Worm (Caenorhabditis elegans) whole organism, L3 larva: Measurements from ENCODE around the gene K11D12.14.

Experiments used
- R02D3.7 ChIP-seq: fragments of 150-350 bp; optimal IDR thresholded peaks from 2 replicates; lab custom pipeline; 2014; ENCODE audit warnings: missing biosample characterization, missing genetic modification characterization
- ZK546.5 ChIP-seq: sonication (generic microtip); optimal IDR thresholded peaks from 2 replicates; lab custom pipeline; 2017; ENCODE audit warnings: missing biosample characterization, missing genetic modification characterization
- ama-1 ChIP-seq: fragments of 150-350 bp; optimal IDR thresholded peaks from 2 replicates; lab custom pipeline; 2018
- ceh-16 ChIP-seq: sonication (generic microtip); optimal IDR thresholded peaks from 2 replicates; lab custom pipeline; 2017; ENCODE audit warnings: missing biosample characterization, missing genetic modification characterization
- ceh-28 ChIP-seq: fragments of 150-350 bp; optimal IDR thresholded peaks from 2 replicates; lab custom pipeline; 2014; ENCODE audit warnings: missing biosample characterization, missing genetic modification reagents, missing genetic modification characterization
- egl-5 ChIP-seq: fragments of 150-350 bp; optimal IDR thresholded peaks from 2 replicates; lab custom pipeline; 2017; ENCODE audit warnings: missing biosample characterization, missing genetic modification reagents, missing genetic modification characterization, inconsistent platforms
- elt-2 ChIP-seq: sonication (generic microtip); optimal IDR thresholded peaks from 2 replicates; lab custom pipeline; 2016; ENCODE audit warnings: missing genetic modification reagents, mild to moderate bottlenecking, missing genetic modification characterization, missing compliant biosample characterization
- elt-3 ChIP-seq, 3 experiments: fragments of 150-350 bp in 1 of 3; sonication (generic microtip) in 2 of 3; optimal IDR thresholded peaks; 2 replicates in 2 of 3; 4 replicates in 1 of 3; lab custom pipeline; 2014 to 2017; ENCODE audit warnings: missing biosample characterization in 3 of 3, missing genetic modification characterization in 3 of 3
- eor-1 ChIP-seq, 2 experiments: fragments of 150-350 bp; optimal IDR thresholded peaks; 2 replicates each; lab custom pipeline; 2014 to 2018; ENCODE audit warnings: missing biosample characterization in 2 of 2, missing genetic modification characterization in 2 of 2
- fkh-10 ChIP-seq: sonication (generic microtip); optimal IDR thresholded peaks from 2 replicates; lab custom pipeline; 2017; ENCODE audit warnings: missing biosample characterization, missing genetic modification reagents, missing genetic modification characterization
- hmg-11 ChIP-seq: sonication (generic microtip); optimal IDR thresholded peaks from 2 replicates; lab custom pipeline; 2016; ENCODE audit warnings: missing genetic modification characterization, missing compliant biosample characterization
- jun-1 ChIP-seq: fragments of 150-350 bp; optimal IDR thresholded peaks from 2 replicates; lab custom pipeline; 2014; ENCODE audit warnings: missing biosample characterization, missing genetic modification reagents, missing genetic modification characterization
- lin-15B ChIP-seq: fragments of 150-350 bp; optimal IDR thresholded peaks from 2 replicates; lab custom pipeline; 2014; ENCODE audit warnings: missing biosample characterization, missing genetic modification characterization
- lin-39 ChIP-seq: fragments of 150-350 bp; optimal IDR thresholded peaks from 2 replicates; lab custom pipeline; 2018; ENCODE audit warnings: missing biosample characterization, missing genetic modification reagents, missing genetic modification characterization
- lsy-12 ChIP-seq: sonication (generic microtip); optimal IDR thresholded peaks from 2 replicates; lab custom pipeline; 2016; ENCODE audit warnings: mild to moderate bottlenecking, missing genetic modification characterization, missing compliant biosample characterization
- mml-1 ChIP-seq: fragments of 150-350 bp; sonication (generic microtip); optimal IDR thresholded peaks from 3 replicates; lab custom pipeline; 2014; ENCODE audit warnings: missing biosample characterization, missing genetic modification characterization
- nfya-1 ChIP-seq: sonication (generic microtip); optimal IDR thresholded peaks from 2 replicates; lab custom pipeline; 2017; ENCODE audit warnings: missing genetic modification characterization, mild to moderate bottlenecking, missing compliant biosample characterization, antibody characterized with exemption, moderate library complexity; ENCODE audit not compliant: insufficient read depth
- nhr-12 ChIP-seq: fragments of 150-350 bp; optimal IDR thresholded peaks from 2 replicates; lab custom pipeline; 2014; ENCODE audit warnings: missing biosample characterization, missing genetic modification characterization
- nhr-23 ChIP-seq: fragments of 150-350 bp; optimal IDR thresholded peaks from 2 replicates; lab custom pipeline; 2014; ENCODE audit warnings: missing biosample characterization, missing genetic modification reagents, missing genetic modification characterization
- nhr-25 ChIP-seq: sonication (generic microtip); optimal IDR thresholded peaks from 2 replicates; lab custom pipeline; 2017; ENCODE audit warnings: missing biosample characterization, missing genetic modification characterization
- nhr-28 ChIP-seq: fragments of 150-350 bp; optimal IDR thresholded peaks from 2 replicates; lab custom pipeline; 2014; ENCODE audit warnings: missing biosample characterization, missing genetic modification characterization
- nhr-43 ChIP-seq: sonication (generic microtip); optimal IDR thresholded peaks from 2 replicates; lab custom pipeline; 2016; ENCODE audit warnings: mild to moderate bottlenecking, missing genetic modification characterization, missing compliant biosample characterization; ENCODE audit not compliant: poor library complexity, severe bottlenecking
- nhr-67 ChIP-seq: fragments of 150-350 bp; optimal IDR thresholded peaks from 2 replicates; lab custom pipeline; 2014; ENCODE audit warnings: missing biosample characterization, missing genetic modification characterization
- nhr-76 ChIP-seq: fragments of 150-350 bp; sonication (generic microtip); optimal IDR thresholded peaks from 5 replicates; lab custom pipeline; 2014; ENCODE audit warnings: missing biosample characterization, missing genetic modification characterization
- nhr-77 ChIP-seq: fragments of 150-350 bp; optimal IDR thresholded peaks from 2 replicates; lab custom pipeline; 2014; ENCODE audit warnings: missing biosample characterization, missing genetic modification characterization
- pha-4 ChIP-seq: fragments of 150-350 bp; optimal IDR thresholded peaks from 2 replicates; lab custom pipeline; 2014; ENCODE audit warnings: missing biosample characterization, missing genetic modification reagents, missing genetic modification characterization
- pqm-1 ChIP-seq: fragments of 150-350 bp; optimal IDR thresholded peaks from 2 replicates; lab custom pipeline; 2017; ENCODE audit warnings: missing biosample characterization, missing genetic modification characterization, inconsistent platforms
- skn-1 ChIP-seq: fragments of 150-350 bp; optimal IDR thresholded peaks from 2 replicates; lab custom pipeline; 2014; ENCODE audit warnings: missing biosample characterization, missing genetic modification characterization
- snpc-4 ChIP-seq: fragments of 150-350 bp; optimal IDR thresholded peaks from 2 replicates; lab custom pipeline; 2014; ENCODE audit warnings: missing biosample characterization, missing genetic modification characterization
- tbx-2 ChIP-seq: sonication (generic microtip); optimal IDR thresholded peaks from 2 replicates; lab custom pipeline; 2016; ENCODE audit warnings: mild to moderate bottlenecking, missing genetic modification characterization, missing compliant biosample characterization
- unc-39 ChIP-seq: sonication (generic microtip); optimal IDR thresholded peaks from 4 replicates; lab custom pipeline; 2017; ENCODE audit warnings: missing biosample characterization, missing genetic modification characterization
- unc-62 ChIP-seq: fragments of 150-350 bp; sonication (generic microtip); optimal IDR thresholded peaks from 4 replicates; lab custom pipeline; 2014; ENCODE audit warnings: missing biosample characterization, missing genetic modification reagents, missing genetic modification characterization
- zag-1 ChIP-seq: fragments of 150-350 bp; optimal IDR thresholded peaks from 2 replicates; lab custom pipeline; 2014; ENCODE audit warnings: missing biosample characterization, missing genetic modification characterization
- ztf-11 ChIP-seq: fragments of 150-350 bp; optimal IDR thresholded peaks from 2 replicates; lab custom pipeline; 2014; ENCODE audit warnings: missing biosample characterization, missing genetic modification characterization
- ztf-4 ChIP-seq: fragments of 150-350 bp; optimal IDR thresholded peaks from 2 replicates; lab custom pipeline; 2014; ENCODE audit warnings: missing biosample characterization, missing genetic modification characterization

The K11D12.14 gene

DNA sequence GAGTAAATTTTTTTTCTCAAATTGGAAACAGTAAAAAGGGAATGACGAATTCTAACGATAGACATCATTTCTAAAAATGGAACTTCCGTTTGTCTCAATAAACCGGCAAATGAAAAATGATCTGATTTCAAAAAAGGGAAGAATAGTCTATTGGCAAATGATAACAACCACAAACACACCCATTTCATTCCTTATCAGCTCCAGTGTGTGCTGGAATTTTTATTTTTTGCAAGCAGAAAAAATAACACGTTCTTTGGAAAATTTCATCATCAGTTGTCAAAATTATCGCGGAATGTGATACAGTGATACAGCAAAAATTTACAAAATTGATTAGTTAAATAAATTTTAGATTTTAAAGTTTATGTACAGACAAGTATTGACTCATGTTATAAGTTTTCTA is 18.0 kb downstream of the K11D12.14 start:
- TF ChIP-seq nhr-77 (no peak), ZK546.5 (no peak), ztf-4 (tag; lab: Kevin White, UChicago) (no peak), pha-4 (peak; percentile 37), elt-2 (peak; percentile 95), jun-1 (peak; percentile 76), pqm-1 (tag; lab: Kevin White, UChicago) (peak; percentile 61), fkh-10 (GFP tag; lab: Kevin White, UChicago) (no peak)

DNA sequence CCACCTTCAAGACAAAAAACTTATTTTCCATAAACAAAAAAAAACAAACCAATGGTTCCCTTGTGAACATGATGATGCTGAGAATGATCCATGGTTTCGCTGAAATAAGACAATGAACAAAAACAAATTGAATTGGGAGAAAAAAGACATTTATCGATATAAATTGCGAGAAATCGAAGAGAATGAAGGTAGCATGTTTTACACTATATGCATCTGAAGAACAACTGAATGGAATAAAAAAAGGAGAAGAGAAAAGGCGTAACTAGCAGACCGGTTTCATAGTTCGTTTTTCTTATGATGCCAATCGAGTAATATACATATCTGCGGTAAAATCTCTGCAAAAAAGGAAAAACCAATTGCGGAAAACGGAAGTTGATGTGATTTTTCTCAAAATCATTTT is 20.0 kb downstream of the K11D12.14 start, which contains the start of gene Y58A7A.1:
Gene Y58A7A.1, minus strand, starts transcription at position 101 of the 400 bp plus-strand sequence.
- TF ChIP-seq lin-39 (tag; lab: Kevin White, UChicago), result no peak
- peak; percentile 5 for TF ChIP-seq nhr-25

DNA sequence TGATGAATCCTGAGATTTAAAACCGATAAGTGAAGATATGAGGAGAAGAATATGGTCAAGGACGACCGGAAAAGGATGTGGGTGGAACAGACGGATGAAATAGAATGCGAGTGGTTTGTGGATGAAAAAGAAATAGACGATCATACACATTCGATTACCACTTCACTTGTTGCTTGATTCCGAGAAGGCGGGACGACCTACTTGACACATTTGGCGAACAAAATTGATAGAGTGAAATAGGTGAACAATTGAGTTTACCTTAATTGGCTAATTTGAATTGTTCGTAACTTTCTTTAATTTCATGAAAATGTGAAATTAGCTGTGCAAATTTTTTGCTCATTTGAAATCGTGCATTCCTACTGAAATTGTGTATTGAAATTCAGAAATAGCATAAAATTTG is 22.6 kb downstream of the K11D12.14 start, which contains the start of gene Y58A7A.2:
Gene Y58A7A.2, minus strand, starts transcription at position 101 of the 400 bp plus-strand sequence.
- no peak for TF ChIP-seq pqm-1 (tag; lab: Kevin White, UChicago)
- no peak for TF ChIP-seq skn-1 (tag; lab: Kevin White, UChicago)
- TF ChIP-seq ZK546.5, result no peak
- TF ChIP-seq fkh-10 (GFP tag; lab: Kevin White, UChicago), result no peak
- no peak for TF ChIP-seq ceh-16
- no peak for TF ChIP-seq unc-62 (GFP tag; lab: Kevin White, UChicago)
- TF ChIP-seq nhr-43, result no peak
- no peak for TF ChIP-seq eor-1 (tag; optimal IDR thresholded peaks at IDR 0.05; lab: Kevin White, UChicago)
- TF ChIP-seq ztf-11 (tag; lab: Kevin White, UChicago), result no peak
- TF ChIP-seq ztf-4 (tag; lab: Kevin White, UChicago), result no peak
- no peak for TF ChIP-seq elt-3 (tag; optimal IDR thresholded peaks at IDR 0.05; lab: Kevin White, UChicago)
- TF ChIP-seq pha-4, result no peak
- TF ChIP-seq tbx-2 (tag; lab: Kevin White, UChicago), result no peak
- TF ChIP-seq nhr-76, result no peak
- TF ChIP-seq nhr-67 (tag; lab: Kevin White, UChicago), result no peak
- TF ChIP-seq elt-2, result no peak
- TF ChIP-seq ama-1 (lab: Kevin White, UChicago), result no peak

DNA sequence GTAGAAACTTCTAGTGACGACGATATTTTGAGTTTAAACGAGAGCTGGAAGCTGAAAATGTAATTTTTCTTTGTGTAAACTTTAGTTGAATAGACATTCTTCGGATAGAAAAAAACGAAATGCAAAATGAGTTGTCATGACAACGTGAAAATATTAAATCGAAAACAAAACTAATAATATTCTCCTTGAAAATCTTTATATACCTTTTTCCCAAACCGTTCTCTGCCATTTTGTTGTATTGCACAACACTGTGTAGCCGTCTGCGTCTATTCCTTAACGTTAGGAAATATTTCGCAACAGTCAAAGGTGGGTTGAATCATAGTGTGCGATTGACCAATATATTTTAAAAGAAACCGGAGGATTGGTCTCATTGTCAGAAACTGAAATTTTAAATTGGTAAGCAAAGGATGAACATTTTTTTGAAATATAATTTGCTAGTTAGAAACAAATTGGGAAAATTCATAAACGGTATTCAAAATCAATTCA is 31.5 kb downstream of the K11D12.14 start, which contains the start of gene Y58A7A.3:
Gene Y58A7A.3, minus strand, starts transcription at position 51 of the 486 bp plus-strand sequence.
- TF ChIP-seq pqm-1 (tag; lab: Kevin White, UChicago) (peak; percentile 28), egl-5 (tag; lab: Kevin White, UChicago) (no peak), R02D3.7 (tag; lab: Kevin White, UChicago) (no peak), unc-39 (tag; lab: Kevin White, UChicago) (no peak), skn-1 (tag; lab: Kevin White, UChicago) (peak; percentile 28), hmg-11 (tag; lab: Kevin White, UChicago) (no peak), lin-15B (peak; percentile 2), snpc-4 (tag; lab: Kevin White, UChicago) (no peak), jun-1 (peak; percentile 11), pha-4 (peak; percentile 75), nhr-28 (no peak), lin-39 (tag; lab: Kevin White, UChicago) (no peak), nhr-23 (peak; percentile 72), ZK546.5 (no peak), fkh-10 (GFP tag; lab: Kevin White, UChicago) (no peak), nhr-12 (tag; lab: Kevin White, UChicago) (no peak), elt-2 (peak; percentile 36), nhr-67 (tag; lab: Kevin White, UChicago) (no peak), zag-1 (no peak), ceh-16 (no peak), eor-1 (tag; optimal IDR thresholded peaks at IDR 0.05; lab: Kevin White, UChicago) (no peak), nfya-1 (peak; percentile 46), ceh-28 (tag; lab: Kevin White, UChicago) (peak; percentile 43), nhr-25 (peak; percentile 5), mml-1 (tag; lab: Kevin White, UChicago) (no peak), lsy-12 (no peak), ztf-4 (tag; lab: Kevin White, UChicago) (no peak), nhr-76 (no peak)
